Fruit fly (Drosophila melanogaster): ENCODE data around the gene Idgf4.

Gene Idgf4

dm6 chrX:9892834-9893233, 37.9 kb downstream of the Idgf4 start (continued):
- TF ChIP-seq Blimp-1 (GFP tag; optimal IDR thresholded peaks at IDR 0.05), result peak; percentile 10
- no peak for TF ChIP-seq CG9139 (GFP tag; optimal IDR thresholded peaks at IDR 0.05)
- no peak for TF ChIP-seq Gug (GFP tag; IDR thresholded peaks at IDR 0.05)
- peak; percentile 4 for TF ChIP-seq CG3032 (tag; optimal IDR thresholded peaks at IDR 0.05)
- no peak for TF ChIP-seq dac (GFP tag; optimal IDR thresholded peaks at IDR 0.05)
- 0 out of 3 replicates have a peak, but pooled peaks have one; percentile 17 for TF ChIP-seq CG8119 (GFP tag; IDR thresholded peaks at IDR 0.05)
- no peak for TF ChIP-seq CG6276 (GFP tag; optimal IDR thresholded peaks at IDR 0.05)
- peak; percentile 58 for TF ChIP-seq CG3919 (GFP tag; optimal IDR thresholded peaks at IDR 0.05)
- no peak for TF ChIP-seq fkh (GFP tag; optimal IDR thresholded peaks at IDR 0.05)
- TF ChIP-seq Eip78C (GFP tag), result peak; percentile 72
- TF ChIP-seq net (GFP tag; optimal IDR thresholded peaks at IDR 0.05), result peak; percentile 6
- peak; percentile 44 for TF ChIP-seq CG34406 (GFP tag; optimal IDR thresholded peaks at IDR 0.05)
- TF ChIP-seq Met (GFP tag; optimal IDR thresholded peaks at IDR 0.05), result peak; percentile 74
- peak; percentile 27; the same call in 1 of the 2 replicates for TF ChIP-seq CG15336 (GFP tag; IDR thresholded peaks at IDR 0.05)
- peak; percentile 76 for TF ChIP-seq Sox102F (GFP tag; optimal IDR thresholded peaks at IDR 0.05)
- TF ChIP-seq Hr39 (GFP tag; optimal IDR thresholded peaks at IDR 0.05), result peak; percentile 80

dm6 chrX:9889686-9890085, 41.1 kb downstream of the Idgf4 start:
- TF ChIP-seq net (GFP tag; optimal IDR thresholded peaks at IDR 0.05) (no peak), dac (GFP tag; optimal IDR thresholded peaks at IDR 0.05) (no peak), Blimp-1 (GFP tag; optimal IDR thresholded peaks at IDR 0.05) (no peak), CG8319 (GFP tag; optimal IDR thresholded peaks at IDR 0.05) (no peak), Ets96B (tag; optimal IDR thresholded peaks at IDR 0.05) (no peak), esn (GFP tag; optimal IDR thresholded peaks at IDR 0.05) (no peak), fd59A (GFP tag; optimal IDR thresholded peaks at IDR 0.05) (no peak), Sox102F (GFP tag; optimal IDR thresholded peaks at IDR 0.05) (no peak), Smox (GFP tag; optimal IDR thresholded peaks at IDR 0.05) (no peak), CG8119 (GFP tag; IDR thresholded peaks at IDR 0.05) (no peak), dsx (GFP tag; optimal IDR thresholded peaks at IDR 0.05; ENCODE audit: poor library complexity, severe bottlenecking) (no peak), CG1621 (tag; optimal IDR thresholded peaks at IDR 0.05) (no peak), svp (GFP tag) (no peak), topi (GFP tag; optimal IDR thresholded peaks at IDR 0.05) (no peak), CG6276 (GFP tag; optimal IDR thresholded peaks at IDR 0.05) (no peak)

dm6 chrX:9885363-9885762, 45.4 kb downstream of the Idgf4 start:
- TF ChIP-seq CG8632 (GFP tag; optimal IDR thresholded peaks at IDR 0.05) (no peak), fkh (GFP tag; optimal IDR thresholded peaks at IDR 0.05) (peak; percentile 74)

- TF ChIP-seq ss (GFP tag; optimal IDR thresholded peaks at IDR 0.05), result peak in 1 of 2 experiments; percentile 42
- peak; percentile 60 for TF ChIP-seq eg (GFP tag; IDR thresholded peaks at IDR 0.05)
- TF ChIP-seq acj6 (GFP tag; optimal IDR thresholded peaks at IDR 0.05), result peak; percentile 13
- TF ChIP-seq pdm3 (GFP tag; optimal IDR thresholded peaks at IDR 0.05), result peak; percentile 3
- peak; percentile 19 for TF ChIP-seq CG32006 (GFP tag; optimal IDR thresholded peaks at IDR 0.05)
- peak; percentile 3 for TF ChIP-seq Hr4 (GFP tag; optimal IDR thresholded peaks at IDR 0.05)
- peak; percentile 43 for TF ChIP-seq Lpt (GFP tag; optimal IDR thresholded peaks at IDR 0.05)
- peak; percentile 45; the same call in 2 of the 3 replicates for TF ChIP-seq CG6163 (GFP tag; IDR thresholded peaks at IDR 0.05)
- peak; percentile 29 for TF ChIP-seq CG34406 (GFP tag; optimal IDR thresholded peaks at IDR 0.05)
- no peak for TF ChIP-seq CG16779 (tag; optimal IDR thresholded peaks at IDR 0.05)
- peak; percentile 2 for TF ChIP-seq Smox (GFP tag; optimal IDR thresholded peaks at IDR 0.05)
- no peak for TF ChIP-seq Eip75B (GFP tag; optimal IDR thresholded peaks at IDR 0.05)
- peak; percentile 18 for TF ChIP-seq CG6276 (GFP tag; optimal IDR thresholded peaks at IDR 0.05)
- TF ChIP-seq CG1621 (tag; optimal IDR thresholded peaks at IDR 0.05), result peak; percentile 38
- no peak for TF ChIP-seq salr (GFP tag; optimal IDR thresholded peaks at IDR 0.05)
- TF ChIP-seq OdsH (GFP tag; optimal IDR thresholded peaks at IDR 0.05), result peak; percentile 31
- peak; percentile 46; the same call in 1 of the 3 replicates for TF ChIP-seq CG8119 (GFP tag; IDR thresholded peaks at IDR 0.05)
- TF ChIP-seq achi (GFP tag; optimal IDR thresholded peaks at IDR 0.05), result peak; percentile 36
- TF ChIP-seq CG6854 (GFP tag; optimal IDR thresholded peaks at IDR 0.05), result peak; percentile 67
- TF ChIP-seq Eip78C (GFP tag), result peak; percentile 18
- no peak for TF ChIP-seq CG3919 (GFP tag; optimal IDR thresholded peaks at IDR 0.05)
- peak; percentile 0 for TF ChIP-seq dsx (GFP tag; optimal IDR thresholded peaks at IDR 0.05; ENCODE audit: poor library complexity, severe bottlenecking)
- peak; percentile 19 for TF ChIP-seq CG6808 (GFP tag; optimal IDR thresholded peaks at IDR 0.05)
- TF ChIP-seq Eip93F (GFP tag; optimal IDR thresholded peaks at IDR 0.05), result no peak
Observed at dm6 chrX:9884221-9884620, 46.5 kb downstream of the Idgf4 start, which contains the start of gene CG9691. TSS of gene CG9691 (plus strand) at chrX:9884442.
